Worm (Caenorhabditis elegans) whole organism, L2 larva: ENCODE results near the gene Y53F4B.1.

Source experiments
- C34F6.9 ChIP-seq: fragments of 150-350 bp; optimal IDR thresholded peaks from 2 replicates; lab custom pipeline; 2014; ENCODE audit warnings: missing biosample characterization, missing genetic modification characterization
- crh-2 ChIP-seq: sonication (generic microtip); optimal IDR thresholded peaks from 2 replicates; lab custom pipeline; 2017; ENCODE audit warnings: missing biosample characterization, missing genetic modification characterization
- elt-3 ChIP-seq: sonication (generic microtip); optimal IDR thresholded peaks from 2 replicates; lab custom pipeline; 2017; ENCODE audit warnings: missing biosample characterization, missing genetic modification characterization
- mab-5 ChIP-seq: fragments of 150-350 bp; optimal IDR thresholded peaks from 2 replicates; lab custom pipeline; 2014; ENCODE audit warnings: missing biosample characterization, missing genetic modification characterization
- mdl-1 ChIP-seq, 2 experiments: fragments of 150-350 bp in 1 of 2; sonication (generic microtip) in 1 of 2; optimal IDR thresholded peaks; 2 replicates each; lab custom pipeline; 2017; ENCODE audit warnings: missing biosample characterization in 2 of 2, missing genetic modification characterization in 2 of 2
- nhr-11 ChIP-seq: fragments of 150-350 bp; optimal IDR thresholded peaks from 2 replicates; lab custom pipeline; 2014; ENCODE audit warnings: missing biosample characterization, missing genetic modification characterization
- nhr-129 ChIP-seq: fragments of 150-350 bp; optimal IDR thresholded peaks from 2 replicates; lab custom pipeline; 2014; ENCODE audit warnings: missing biosample characterization, missing genetic modification characterization
- nhr-25 ChIP-seq: fragments of 150-350 bp; sonication (generic microtip); optimal IDR thresholded peaks from 3 replicates; lab custom pipeline; 2014; ENCODE audit warnings: missing biosample characterization, missing genetic modification characterization
- nhr-6 ChIP-seq: fragments of 150-350 bp; optimal IDR thresholded peaks from 2 replicates; lab custom pipeline; 2014; ENCODE audit warnings: missing biosample characterization, missing genetic modification characterization
- nhr-77 ChIP-seq: fragments of 150-350 bp; optimal IDR thresholded peaks from 2 replicates; lab custom pipeline; 2014; ENCODE audit warnings: missing biosample characterization, missing genetic modification characterization
- sma-9 ChIP-seq, 2 experiments: fragments of 150-350 bp in 1 of 2; sonication (generic microtip) in 1 of 2; optimal IDR thresholded peaks; 2 replicates each; lab custom pipeline; 2014 to 2016; ENCODE audit warnings: missing genetic modification characterization in 2 of 2, mild to moderate bottlenecking in 1 of 2, missing biosample characterization in 1 of 2, missing compliant biosample characterization in 1 of 2, missing genetic modification reagents in 1 of 2, moderate library complexity in 1 of 2
- unc-62 ChIP-seq: fragments of 150-350 bp; optimal IDR thresholded peaks from 2 replicates; lab custom pipeline; 2014; ENCODE audit warnings: missing biosample characterization, missing genetic modification reagents, missing genetic modification characterization
- ztf-11 ChIP-seq: sonication (generic microtip); optimal IDR thresholded peaks from 2 replicates; lab custom pipeline; 2017; ENCODE audit warnings: missing biosample characterization, missing genetic modification characterization

Y53F4B.1 gene

ce11 chrII:14907719-14908118, 50.3 kb downstream of the Y53F4B.1 start:
- no peak for TF ChIP-seq ztf-11 (tag; lab: Kevin White, UChicago)
- TF ChIP-seq sma-9 (GFP tag; optimal IDR thresholded peaks at IDR 0.05; lab: Kevin White, UChicago) = no peak
- TF ChIP-seq sma-9 (tag; optimal IDR thresholded peaks at IDR 0.05; lab: Kevin White, UChicago) = no peak
- no peak for TF ChIP-seq nhr-25 (tag; lab: Kevin White, UChicago)
- TF ChIP-seq crh-2 (tag; lab: Kevin White, UChicago) = no peak
- TF ChIP-seq C34F6.9 = no peak
- no peak for TF ChIP-seq mab-5 (tag; lab: Kevin White, UChicago)
- no peak for TF ChIP-seq unc-62
- no peak for TF ChIP-seq nhr-129 (tag; lab: Kevin White, UChicago)
- TF ChIP-seq nhr-77 = no peak
- TF ChIP-seq, all 48 proteins: peak for 0

DNA sequence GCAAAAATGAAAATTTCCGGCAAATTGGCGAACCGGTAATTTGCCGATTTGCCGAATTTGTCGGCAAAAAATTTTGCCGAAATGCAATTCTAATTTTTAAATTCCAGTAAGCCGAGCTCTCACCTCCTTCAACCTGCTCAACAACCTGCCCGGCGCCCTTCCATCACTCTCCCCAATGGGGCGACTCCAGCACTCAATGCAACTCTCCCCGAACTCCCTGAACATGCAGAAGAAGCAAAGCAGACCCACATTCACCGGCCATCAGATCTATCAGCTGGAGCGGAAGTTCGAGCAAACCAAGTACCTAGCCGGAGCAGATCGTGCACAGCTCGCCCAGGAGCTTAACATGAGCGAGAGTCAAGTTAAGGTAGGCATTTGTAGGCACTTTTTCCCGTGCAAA, 53.4 kb downstream of the Y53F4B.1 start:
- TF ChIP-seq nhr-11 (tag; lab: Kevin White, UChicago) (no peak), ztf-11 (tag; lab: Kevin White, UChicago) (no peak), nhr-6 (tag; lab: Kevin White, UChicago) (no peak), elt-3 (tag; lab: Kevin White, UChicago) (no peak), mdl-1 (tag; optimal IDR thresholded peaks at IDR 0.05; lab: Kevin White, UChicago) (no peak)
